Fruit fly (Drosophila melanogaster): ENCODE results near the gene koko.

koko gene

DNA sequence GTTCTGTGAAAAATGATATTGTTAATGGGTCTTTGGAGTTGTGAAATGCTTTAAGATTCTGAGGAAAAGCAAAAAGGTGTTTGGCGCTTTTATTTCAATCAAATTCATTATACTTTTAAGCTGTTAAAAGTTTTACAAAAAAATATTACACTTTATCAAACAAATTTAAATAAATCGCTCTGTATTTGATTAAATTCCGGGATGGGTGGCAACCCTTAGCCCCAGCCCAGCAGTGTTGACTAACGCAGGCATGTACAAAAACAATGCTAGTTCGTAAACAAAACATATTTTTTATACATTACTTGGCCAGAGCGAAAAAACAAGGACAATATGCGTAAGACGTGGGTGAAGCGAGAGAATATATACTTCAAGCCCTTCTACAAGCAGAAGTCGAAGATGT is 1.9 kb downstream of the koko start, which contains the start of gene CG7685 (continued):
- peak; percentile 40 for TF ChIP-seq HHEX (GFP tag; optimal IDR thresholded peaks at IDR 0.05)
- peak; percentile 74 for TF ChIP-seq vfl (GFP tag; optimal IDR thresholded peaks at IDR 0.05)
- peak; percentile 66 for TF ChIP-seq az2 (GFP tag; optimal IDR thresholded peaks at IDR 0.05)
- peak; percentile 58 for TF ChIP-seq CG16863 (GFP tag; optimal IDR thresholded peaks at IDR 0.05)
- TF ChIP-seq al (GFP tag; IDR thresholded peaks at IDR 0.05): peak; percentile 34; the same call in 1 of the 2 replicates
- peak; percentile 37; the same call in 2 of the 3 replicates for TF ChIP-seq tgo (GFP tag; IDR thresholded peaks at IDR 0.05)
- no peak for TF ChIP-seq fru (optimal IDR thresholded peaks at IDR 0.05)
- TF ChIP-seq CG12769 (tag; optimal IDR thresholded peaks at IDR 0.05): peak; percentile 58
- TF ChIP-seq Stat92E (GFP tag; optimal IDR thresholded peaks at IDR 0.05): no peak
- TF ChIP-seq mirr (GFP tag; optimal IDR thresholded peaks at IDR 0.05): peak; percentile 66
- TF ChIP-seq CG31365 (tag; optimal IDR thresholded peaks at IDR 0.05): peak; percentile 14
- TF ChIP-seq sqz (GFP tag; optimal IDR thresholded peaks at IDR 0.05): peak; percentile 73
- TF ChIP-seq CG7271 (tag; optimal IDR thresholded peaks at IDR 0.05): no peak
- no peak for TF ChIP-seq tna (GFP tag; IDR thresholded peaks at IDR 0.05; ENCODE audit: partially characterized antibody)
- TF ChIP-seq CG7928 (GFP tag; optimal IDR thresholded peaks at IDR 0.05): peak; percentile 24
- no peak for TF ChIP-seq crol (GFP tag; IDR thresholded peaks at IDR 0.05)
- peak; percentile 58 for TF ChIP-seq CG2116 (GFP tag; optimal IDR thresholded peaks at IDR 0.05)
- no peak for TF ChIP-seq Rx (GFP tag; IDR thresholded peaks at IDR 0.05)
- peak; percentile 54 to 68 for TF ChIP-seq Pdp1 (GFP tag; optimal IDR thresholded peaks at IDR 0.05)
- TF ChIP-seq trem (tag; optimal IDR thresholded peaks at IDR 0.05): peak; percentile 63
- TF ChIP-seq twi (tag; optimal IDR thresholded peaks at IDR 0.05): peak; percentile 30
- peak; percentile 47 for TF ChIP-seq sima (GFP tag; optimal IDR thresholded peaks at IDR 0.05)
- TF ChIP-seq dm (GFP tag; optimal IDR thresholded peaks at IDR 0.05): peak; percentile 36
- TF ChIP-seq shn (GFP tag; optimal IDR thresholded peaks at IDR 0.05): peak; percentile 34
- no peak for TF ChIP-seq pan (optimal IDR thresholded peaks at IDR 0.05)
- TF ChIP-seq pan (GFP tag; optimal IDR thresholded peaks at IDR 0.05 in 1 of 2, IDR thresholded peaks at IDR 0.05 in 1 of 2): peak in 1 of 2 experiments; percentile 33
- TF ChIP-seq sim (GFP tag; IDR thresholded peaks at IDR 0.05): no peak
- TF ChIP-seq CG3726 (GFP tag; IDR thresholded peaks at IDR 0.05): no peak
- no peak for TF ChIP-seq CG6813 (GFP tag; optimal IDR thresholded peaks at IDR 0.05)
- TF ChIP-seq ac (GFP tag; optimal IDR thresholded peaks at IDR 0.05): no peak
- TF ChIP-seq Xbp1 (GFP tag; optimal IDR thresholded peaks at IDR 0.05): peak; percentile 70
- TF ChIP-seq tap (tag; optimal IDR thresholded peaks at IDR 0.05): peak; percentile 36
- TF ChIP-seq CG10543 (GFP tag; optimal IDR thresholded peaks at IDR 0.05): peak; percentile 78
- no peak for TF ChIP-seq seq (GFP tag; IDR thresholded peaks at IDR 0.05)
- TF ChIP-seq CG6175 (GFP tag; IDR thresholded peaks at IDR 0.05): no peak
- TF ChIP-seq schlank (tag; optimal IDR thresholded peaks at IDR 0.05): peak; percentile 34
- peak; percentile 52 for TF ChIP-seq CG10979 (tag; optimal IDR thresholded peaks at IDR 0.05)
- TF ChIP-seq zfh1 (GFP tag; IDR thresholded peaks at IDR 0.05): peak; percentile 46; the same call in 1 of the 3 replicates
- peak; percentile 66 for TF ChIP-seq Atf6 (GFP tag; IDR thresholded peaks at IDR 0.05)
- TF ChIP-seq ftz-f1 (GFP tag; optimal IDR thresholded peaks at IDR 0.05): peak; percentile 29
- TF ChIP-seq CG1529 (GFP tag; optimal IDR thresholded peaks at IDR 0.05): peak; percentile 8
- TF ChIP-seq Tbp (GFP tag; optimal IDR thresholded peaks at IDR 0.05): no peak
- TF ChIP-seq insv (GFP tag; optimal IDR thresholded peaks at IDR 0.05): peak in 1 of 2 experiments; percentile 29
- TF ChIP-seq Sry-δ (GFP tag; optimal IDR thresholded peaks at IDR 0.05): peak; percentile 36
- TF ChIP-seq repo (GFP tag; optimal IDR thresholded peaks at IDR 0.05): peak; percentile 63
- peak; percentile 8 for TF ChIP-seq Vsx1 (GFP tag; optimal IDR thresholded peaks at IDR 0.05)
- TF ChIP-seq Scr (GFP tag; IDR thresholded peaks at IDR 0.05; ENCODE audit: partially characterized antibody): peak; percentile 43
- peak; percentile 13 for TF ChIP-seq CG8089 (GFP tag; optimal IDR thresholded peaks at IDR 0.05)
- peak; percentile 32 for TF ChIP-seq CG10654 (GFP tag; optimal IDR thresholded peaks at IDR 0.05)
- TF ChIP-seq tup (GFP tag; optimal IDR thresholded peaks at IDR 0.05): peak; percentile 50
- peak; percentile 60 for TF ChIP-seq CG12744 (GFP tag; optimal IDR thresholded peaks at IDR 0.05)
